Worm (Caenorhabditis elegans) whole organism, young adult: ENCODE results near the gene fezf-1.

Experiments
- C17E4.6 ChIP-seq: fragments of 200-800 bp; sonication (Bioruptor generic); IDR thresholded peaks from 2 replicates; pipeline ENCODE4 v1.3.6; 2022; ENCODE audit warnings: missing genetic modification reagents, missing genetic modification characterization, missing compliant biosample characterization
- F39B2.1 ChIP-seq: fragments of 200-800 bp; sonication (Bioruptor generic); IDR thresholded peaks from 2 replicates; pipeline ENCODE4 v1.3.6; 2022; ENCODE audit warnings: missing genetic modification reagents, missing genetic modification characterization, missing compliant biosample characterization
- F49E8.2 ChIP-seq: sonication (generic microtip); optimal IDR thresholded peaks from 3 replicates; lab custom pipeline; 2017; ENCODE audit warnings: missing genetic modification characterization, mild to moderate bottlenecking, missing compliant biosample characterization, antibody characterized with exemption, moderate library complexity; ENCODE audit not compliant: insufficient read depth
- F55B11.4 ChIP-seq: sonication (generic microtip); optimal IDR thresholded peaks from 2 replicates; lab custom pipeline; 2016; ENCODE audit warnings: missing compliant biosample characterization, missing genetic modification characterization, borderline replicate concordance; ENCODE audit not compliant: insufficient read depth
- K11D2.4 ChIP-seq: fragments of 200-800 bp; sonication (Bioruptor generic); IDR thresholded peaks from 2 replicates; pipeline ENCODE4 v1.3.6; 2022; ENCODE audit warnings: missing genetic modification reagents, missing genetic modification characterization, missing compliant biosample characterization
- T26A5.8 ChIP-seq: sonication (generic microtip); optimal IDR thresholded peaks from 2 replicates; lab custom pipeline; 2016; ENCODE audit warnings: missing genetic modification characterization, missing compliant biosample characterization
- Y53G8AR.9 ChIP-seq: fragments of 200-800 bp; sonication (Bioruptor generic); conservative IDR thresholded peaks from 2 replicates; pipeline ENCODE4 v1.3.6; 2022; ENCODE audit warnings: missing genetic modification reagents, missing genetic modification characterization, missing compliant biosample characterization
- Y67H2A.10 ChIP-seq: fragments of 200-800 bp; sonication (Bioruptor generic); conservative IDR thresholded peaks from 2 replicates; pipeline ENCODE4 v1.3.6; 2022; ENCODE audit warnings: missing genetic modification reagents, missing genetic modification characterization, missing compliant biosample characterization
- ama-1 ChIP-seq, 3 experiments: fragments of 150-350 bp in 1 of 3; sonication (generic microtip) in 2 of 3; optimal IDR thresholded peaks; 2 replicates each; lab custom pipeline; 2014 to 2018; ENCODE audit warnings: missing biosample characterization in 2 of 3, missing genetic modification characterization in 2 of 3, missing genetic modification reagents in 2 of 3
- aptf-2 ChIP-seq: fragments of 200-800 bp; sonication (Bioruptor generic); conservative IDR thresholded peaks from 2 replicates; pipeline ENCODE4 v1.3.6; 2022; ENCODE audit warnings: missing genetic modification reagents, missing genetic modification characterization, missing compliant biosample characterization
- attf-5 ChIP-seq: fragments of 200-800 bp; sonication (Bioruptor generic); optimal IDR thresholded peaks from 2 replicates; lab custom pipeline; 2018; ENCODE audit warnings: mild to moderate bottlenecking, missing genetic modification characterization, missing compliant biosample characterization
- bed-1 ChIP-seq: fragments of 200-800 bp; sonication (Bioruptor generic); IDR thresholded peaks from 2 replicates; pipeline ENCODE4 v1.3.6; 2022; ENCODE audit warnings: missing genetic modification reagents, missing genetic modification characterization, missing compliant biosample characterization
- cebp-2 ChIP-seq: fragments of 200-800 bp; sonication (Bioruptor generic); IDR thresholded peaks from 2 replicates; pipeline ENCODE4 v1.3.6; 2022; ENCODE audit warnings: missing genetic modification characterization, missing compliant biosample characterization
- ceh-100 ChIP-seq: fragments of 200-800 bp; sonication (Bioruptor generic); IDR thresholded peaks from 2 replicates; pipeline ENCODE4 v1.3.6; 2022; ENCODE audit warnings: missing genetic modification reagents, missing genetic modification characterization, missing compliant biosample characterization
- dox-1 ChIP-seq: fragments of 200-800 bp; sonication (Bioruptor generic); IDR thresholded peaks from 2 replicates; pipeline ENCODE4 v1.3.6; 2022; ENCODE audit warnings: missing genetic modification reagents, missing genetic modification characterization, missing compliant biosample characterization
- egl-18 ChIP-seq: fragments of 200-800 bp; sonication (Bioruptor generic); IDR thresholded peaks from 2 replicates; pipeline ENCODE4 v1.3.6; 2022; ENCODE audit warnings: missing genetic modification reagents, missing genetic modification characterization, missing compliant biosample characterization
- egl-44 ChIP-seq: fragments of 200-800 bp; sonication (Bioruptor generic); IDR thresholded peaks from 2 replicates; pipeline ENCODE4 v1.3.6; 2022; ENCODE audit warnings: missing genetic modification reagents, missing genetic modification characterization, missing compliant biosample characterization
- egrh-3 ChIP-seq: fragments of 200-800 bp; sonication (Bioruptor generic); IDR thresholded peaks from 2 replicates; pipeline ENCODE4 v1.3.6; 2022; ENCODE audit warnings: missing genetic modification reagents, missing genetic modification characterization, missing compliant biosample characterization
- him-1 ChIP-seq: sonication (generic microtip); optimal IDR thresholded peaks from 2 replicates; lab custom pipeline; 2016; ENCODE audit warnings: missing genotype, missing genetic modification reagents, missing genetic modification characterization, missing compliant biosample characterization
- let-607 ChIP-seq, 2 experiments: fragments of 200-800 bp in 1 of 2; sonication (Bioruptor generic) in 1 of 2; sonication (generic microtip) in 1 of 2; optimal IDR thresholded peaks; 2 replicates each; lab custom pipeline; 2016 to 2018; ENCODE audit warnings: mild to moderate bottlenecking in 2 of 2, missing compliant biosample characterization in 2 of 2, missing genetic modification characterization in 2 of 2, moderate library complexity in 2 of 2, missing genotype in 1 of 2
- madf-10 ChIP-seq: sonication (generic microtip); optimal IDR thresholded peaks from 2 replicates; lab custom pipeline; 2016; ENCODE audit warnings: mild to moderate bottlenecking, missing genetic modification characterization, missing compliant biosample characterization
- madf-3 ChIP-seq: fragments of 200-800 bp; sonication (Bioruptor generic); IDR thresholded peaks from 2 replicates; pipeline ENCODE4 v1.3.6; 2022; ENCODE audit warnings: missing genetic modification reagents, missing genetic modification characterization, missing compliant biosample characterization
- mes-4 ChIP-seq: sonication (generic microtip); optimal IDR thresholded peaks from 2 replicates; lab custom pipeline; 2016; ENCODE audit warnings: missing genotype, missing genetic modification characterization, missing compliant biosample characterization
- nhr-179 ChIP-seq: sonication (generic microtip); optimal IDR thresholded peaks from 2 replicates; lab custom pipeline; 2016; ENCODE audit warnings: mild to moderate bottlenecking, missing genetic modification characterization, missing compliant biosample characterization
- nhr-27 ChIP-seq: fragments of 200-800 bp; sonication (Bioruptor generic); optimal IDR thresholded peaks from 2 replicates; lab custom pipeline; 2018; ENCODE audit warnings: mild to moderate bottlenecking, missing genetic modification characterization, moderate library complexity, missing compliant biosample characterization
- snpc-1.1 ChIP-seq: sonication (generic microtip); optimal IDR thresholded peaks from 2 replicates; lab custom pipeline; 2017; ENCODE audit warnings: missing genetic modification characterization, mild to moderate bottlenecking, missing compliant biosample characterization, antibody characterized with exemption, moderate library complexity, missing genotype, missing genetic modification reagents; ENCODE audit not compliant: insufficient read depth
- somi-1 ChIP-seq: fragments of 200-800 bp; sonication (Bioruptor generic); optimal IDR thresholded peaks from 2 replicates; lab custom pipeline; 2018; ENCODE audit warnings: mild to moderate bottlenecking, missing genetic modification characterization, missing compliant biosample characterization
- tbp1 ChIP-seq: fragments of 200-800 bp; sonication (Bioruptor generic); optimal IDR thresholded peaks from 2 replicates; lab custom pipeline; 2018; ENCODE audit warnings: mild to moderate bottlenecking, missing genetic modification characterization, missing compliant biosample characterization
- tbx-9 ChIP-seq: sonication (generic microtip); optimal IDR thresholded peaks from 2 replicates; lab custom pipeline; 2016; ENCODE audit warnings: borderline replicate concordance, missing genetic modification characterization, inconsistent platforms, missing compliant biosample characterization
- unc-62 ChIP-seq: fragments of 150-350 bp; optimal IDR thresholded peaks from 2 replicates; lab custom pipeline; 2014; ENCODE audit warnings: missing biosample characterization, missing genetic modification reagents, missing genetic modification characterization
- zim-3 ChIP-seq: sonication (generic microtip); optimal IDR thresholded peaks from 2 replicates; lab custom pipeline; 2017; ENCODE audit warnings: mild to moderate bottlenecking, missing genetic modification characterization, moderate library complexity, missing compliant biosample characterization
- ztf-26 ChIP-seq: sonication (generic microtip); optimal IDR thresholded peaks from 2 replicates; lab custom pipeline; 2017; ENCODE audit warnings: missing genetic modification characterization, missing compliant biosample characterization

The fezf-1 gene

ce11 chrIV:13483596-13483995 is 17.7 kb downstream of the fezf-1 start:
- TF ChIP-seq cebp-2 (GFP tag; lab: Robert Waterston, UW) (peak; percentile 65; the same call in 1 of the 2 replicates), somi-1 (GFP tag; lab: Kevin White, UChicago) (no peak), egrh-3 (GFP tag; lab: Robert Waterston, UW) (no peak)
- TF ChIP-seq, all 124 proteins: peak for 1

ce11 chrIV:13487019-13487418 is 21.1 kb downstream of the fezf-1 start:
- no peak for TF ChIP-seq Y67H2A.10 (GFP tag; lab: Robert Waterston, UW)
- no peak for TF ChIP-seq unc-62
- TF ChIP-seq ceh-100 (GFP tag; lab: Robert Waterston, UW), result peak; percentile 69
- no peak for TF ChIP-seq tbp1
- TF ChIP-seq F55B11.4 (tag; lab: Kevin White, UChicago), result no peak
- no peak for TF ChIP-seq F39B2.1 (GFP tag; lab: Robert Waterston, UW)

ce11 chrIV:13487596-13487995 is 21.7 kb downstream of the fezf-1 start:
- no peak for TF ChIP-seq nhr-27 (tag; lab: Kevin White, UChicago)
- no peak for TF ChIP-seq Y67H2A.10 (GFP tag; lab: Robert Waterston, UW)
- no peak for TF ChIP-seq nhr-179
- TF ChIP-seq ama-1 (optimal IDR thresholded peaks at IDR 0.05; lab: Kevin White, UChicago), result no peak
- no peak for TF ChIP-seq ama-1 (GFP tag; optimal IDR thresholded peaks at IDR 0.05; lab: Kevin White, UChicago)
- TF ChIP-seq T26A5.8, result no peak
- TF ChIP-seq madf-10, result no peak
- TF ChIP-seq tbx-9 (tag; lab: Kevin White, UChicago), result no peak
- no peak for TF ChIP-seq dox-1 (GFP tag; lab: Robert Waterston, UW)
- no peak for TF ChIP-seq K11D2.4 (GFP tag; lab: Robert Waterston, UW)
- no peak for TF ChIP-seq Y53G8AR.9
- no peak for TF ChIP-seq egl-18 (GFP tag; lab: Robert Waterston, UW)
- no peak for TF ChIP-seq bed-1 (GFP tag; lab: Robert Waterston, UW)

- TF ChIP-seq aptf-2 (GFP tag; lab: Robert Waterston, UW) (no peak), C17E4.6 (GFP tag; lab: Robert Waterston, UW) (no peak), F49E8.2 (tag; lab: Kevin White, UChicago) (no peak), egl-44 (no peak), madf-3 (GFP tag; lab: Robert Waterston, UW) (no peak)
Observed at ce11 chrIV:13492271-13492670, 26.4 kb downstream of the fezf-1 start, which contains the start of gene Y45F10A.7. Gene Y45F10A.7, plus strand, starts transcription at chrIV:13492571.

- TF ChIP-seq let-607 (tag; optimal IDR thresholded peaks at IDR 0.05; lab: Kevin White, UChicago) (no peak), mes-4 (tag; lab: Kevin White, UChicago) (no peak), zim-3 (no peak), snpc-1.1 (tag; lab: Kevin White, UChicago) (no peak), him-1 (tag; lab: Kevin White, UChicago) (no peak), attf-5 (GFP tag; lab: Kevin White, UChicago) (no peak), ztf-26 (tag; lab: Kevin White, UChicago) (no peak)
- TF ChIP-seq, all 124 proteins: peak for 0
Observed at ce11 chrIV:13493719-13494118, 27.8 kb downstream of the fezf-1 start.
